Fruit fly (Drosophila melanogaster): ENCODE data around the gene ntc.

DNA sequence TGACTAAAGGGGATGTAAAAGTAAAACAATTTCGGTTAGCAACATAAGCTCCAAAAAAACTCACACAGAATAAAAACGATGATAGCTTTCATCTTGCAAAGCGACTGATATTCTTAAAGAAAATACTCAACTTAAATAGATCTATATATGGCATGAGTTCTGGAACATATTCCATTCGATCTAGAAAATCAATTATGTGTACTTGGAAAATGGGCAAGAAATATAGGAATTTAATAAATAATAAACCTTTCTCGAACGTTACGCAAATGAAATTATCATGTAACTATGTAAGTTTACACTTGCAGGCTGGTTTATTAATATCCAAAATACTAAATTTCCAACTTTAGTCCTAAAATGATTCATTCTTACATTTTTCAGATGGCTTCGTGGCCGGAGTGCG, 10.0 kb upstream of the ntc start, which contains the start of gene Acp63F:
- TF ChIP-seq Rel (GFP tag; optimal IDR thresholded peaks at IDR 0.05), result no peak
- TF ChIP-seq Rel (tag; optimal IDR thresholded peaks at IDR 0.05), result no peak
- TF ChIP-seq Sp1 (GFP tag; optimal IDR thresholded peaks at IDR 0.05), result no peak
- no peak for TF ChIP-seq Dfd (GFP tag; optimal IDR thresholded peaks at IDR 0.05)

Measured in whole organism, wandering third instar larva.